ENCODE assay signal across 1 worm cellular context in genomic region chrIV:261607-262006, ce11.
TF ChIP-seq lines count a peak whose summit lies in the region.

pqbp-1.1 (minus strand) TSS chrIV:261683.

TF ChIP-seq in whole organism, L1 larva, 84 proteins besides CTCF, POLR2A, EP300 and RAD21 (continued from another document):
- TF ChIP-seq zip-4 (GFP tag; optimal IDR thresholded peaks at IDR 0.05; lab: Kevin White, UChicago) (no peak), unc-62 (GFP tag; optimal IDR thresholded peaks at IDR 0.05; lab: Kevin White, UChicago) (no peak), nhr-28 (tag; optimal IDR thresholded peaks at IDR 0.05; lab: Kevin White, UChicago) (no peak), pqm-1 (tag; optimal IDR thresholded peaks at IDR 0.05; lab: Kevin White, UChicago) (no peak), hlh-4 (tag; optimal IDR thresholded peaks at IDR 0.05; lab: Kevin White, UChicago) (no peak), mep-1 (tag; optimal IDR thresholded peaks at IDR 0.05; lab: Kevin White, UChicago) (peak; percentile 66), skn-1 (tag; optimal IDR thresholded peaks at IDR 0.05; lab: Kevin White, UChicago) (peak; percentile 41), tlp-1 (tag; optimal IDR thresholded peaks at IDR 0.05; lab: Kevin White, UChicago) (no peak), ets-5 (GFP tag; IDR thresholded peaks at IDR 0.05; lab: Robert Waterston, UW) (no peak), fos-1 (tag; optimal IDR thresholded peaks at IDR 0.05; lab: Kevin White, UChicago) (peak; percentile 42), efl-1 (optimal IDR thresholded peaks at IDR 0.05; lab: Kevin White, UChicago) (peak; percentile 69 to 94), efl-1 (GFP tag; optimal IDR thresholded peaks at IDR 0.05 in 1 of 2; lab: Kevin White, UChicago) (peak; percentile 95 to 99), nhr-71 (tag; optimal IDR thresholded peaks at IDR 0.05; lab: Kevin White, UChicago) (peak; percentile 75), sptf-1 (tag; optimal IDR thresholded peaks at IDR 0.05; lab: Kevin White, UChicago) (no peak), elt-3 (tag; optimal IDR thresholded peaks at IDR 0.05; lab: Kevin White, UChicago) (peak in 1 of 6 experiments; percentile 24), snu-23 (GFP tag; optimal IDR thresholded peaks at IDR 0.05; lab: Kevin White, UChicago) (peak; percentile 67), sox-4 (tag; optimal IDR thresholded peaks at IDR 0.05; lab: Kevin White, UChicago) (no peak), efl-3 (GFP tag; optimal IDR thresholded peaks at IDR 0.05; lab: Kevin White, UChicago) (no peak), nhr-19 (GFP tag; conservative IDR thresholded peaks at IDR 0.05; lab: Robert Waterston, UW) (no peak), ceh-88 (GFP tag; IDR thresholded peaks at IDR 0.05; lab: Robert Waterston, UW) (no peak), egl-27 (tag; optimal IDR thresholded peaks at IDR 0.05; lab: Kevin White, UChicago) (no peak), nhr-20 (tag; optimal IDR thresholded peaks at IDR 0.05; lab: Kevin White, UChicago) (peak; percentile 58), pag-3 (tag; optimal IDR thresholded peaks at IDR 0.05; lab: Kevin White, UChicago; ENCODE audit: borderline replicate concordance, insufficient read depth) (no peak), nhr-237 (tag; optimal IDR thresholded peaks at IDR 0.05; lab: Kevin White, UChicago) (peak; percentile 23), ceh-82 (tag; optimal IDR thresholded peaks at IDR 0.05; lab: Kevin White, UChicago) (peak; percentile 15 to 58 (median 29)), blmp-1 (tag; optimal IDR thresholded peaks at IDR 0.05; lab: Kevin White, UChicago) (peak; percentile 55), mab-9 (GFP tag; IDR thresholded peaks at IDR 0.05; lab: Robert Waterston, UW) (no peak), ces-1 (GFP tag; optimal IDR thresholded peaks at IDR 0.05; lab: Kevin White, UChicago) (peak; percentile 18), ama-1 (optimal IDR thresholded peaks at IDR 0.05; lab: Kevin White, UChicago) (no peak), F16B12.6 (tag; optimal IDR thresholded peaks at IDR 0.05; lab: Kevin White, UChicago) (peak; percentile 4), lir-3 (tag; optimal IDR thresholded peaks at IDR 0.05; lab: Kevin White, UChicago; ENCODE audit: poor library complexity) (no peak), unc-86 (tag; optimal IDR thresholded peaks at IDR 0.05; lab: Kevin White, UChicago) (peak; percentile 43), mef-2 (tag; optimal IDR thresholded peaks at IDR 0.05; lab: Kevin White, UChicago) (no peak), dpl-1 (GFP tag; optimal IDR thresholded peaks at IDR 0.05; lab: Kevin White, UChicago) (peak; percentile 89 to 95 (median 92)), lin-14 (GFP tag; optimal IDR thresholded peaks at IDR 0.05; lab: Kevin White, UChicago) (peak; percentile 71), nhr-85 (tag; lab: Kevin White, UChicago) (peak; percentile 50), lin-39 (tag; optimal IDR thresholded peaks at IDR 0.05; lab: Kevin White, UChicago) (peak; percentile 33), xbp-1 (tag; optimal IDR thresholded peaks at IDR 0.05; lab: Kevin White, UChicago) (peak; percentile 64), jun-1 (tag; optimal IDR thresholded peaks at IDR 0.05; lab: Kevin White, UChicago) (peak; percentile 3)
TF ChIP-seq in whole organism, L1 larva: peak in this region for 36.
